Worm (Caenorhabditis elegans) whole organism, L4 larva: Measurements from ENCODE around the gene msi-1.

Experiments used
- T20F7.1 ChIP-seq: fragments of 200-800 bp; sonication (Bioruptor generic); optimal IDR thresholded peaks from 2 replicates; lab custom pipeline; 2018; ENCODE audit warnings: mild to moderate bottlenecking, missing genetic modification characterization, missing compliant biosample characterization
- Y105C5A.15 ChIP-seq: fragments of 200-800 bp; sonication (Bioruptor generic); IDR thresholded peaks from 2 replicates; pipeline ENCODE4 v1.3.6; 2022; ENCODE audit warnings: missing genetic modification characterization, missing compliant biosample characterization
- ZK337.2 ChIP-seq: fragments of 200-800 bp; sonication (Bioruptor generic); IDR thresholded peaks from 2 replicates; pipeline ENCODE4 v1.3.6; 2022; ENCODE audit warnings: missing genetic modification reagents, missing genetic modification characterization, missing compliant biosample characterization
- ZK546.5 ChIP-seq, 2 experiments: sonication (generic microtip); optimal IDR thresholded peaks; 2 replicates each; lab custom pipeline; 2017; ENCODE audit warnings: missing biosample characterization in 2 of 2, missing genetic modification characterization in 2 of 2
- aha-1 ChIP-seq: fragments of 150-350 bp; peaks from one replicate; lab custom pipeline; 2014; ENCODE audit warnings: missing biosample characterization, missing genetic modification characterization
- attf-4 ChIP-seq: sonication (generic microtip); optimal IDR thresholded peaks from 3 replicates; lab custom pipeline; 2017; ENCODE audit warnings: missing biosample characterization, missing genetic modification characterization
- ceh-20 ChIP-seq: fragments of 200-800 bp; sonication (Bioruptor generic); IDR thresholded peaks from 2 replicates; pipeline ENCODE4 v1.3.6; 2022; ENCODE audit warnings: missing genetic modification reagents, missing genetic modification characterization, missing compliant biosample characterization
- ceh-44 ChIP-seq: fragments of 200-800 bp; sonication (Bioruptor generic); IDR thresholded peaks from 2 replicates; pipeline ENCODE4 v1.3.6; 2022; ENCODE audit warnings: missing genetic modification reagents, missing genetic modification characterization, missing compliant biosample characterization
- ceh-82 ChIP-seq: sonication (generic microtip); optimal IDR thresholded peaks from 2 replicates; lab custom pipeline; 2017; ENCODE audit warnings: missing biosample characterization, missing genetic modification characterization
- cey-2 ChIP-seq: sonication (generic microtip); optimal IDR thresholded peaks from 3 replicates; lab custom pipeline; 2017; ENCODE audit warnings: missing genetic modification characterization, mild to moderate bottlenecking, missing compliant biosample characterization, antibody characterized with exemption, borderline replicate concordance; ENCODE audit not compliant: insufficient read depth
- ctbp-1 ChIP-seq: fragments of 200-800 bp; sonication (Bioruptor generic); IDR thresholded peaks from 2 replicates; pipeline ENCODE4 v1.3.6; 2022; ENCODE audit warnings: missing genetic modification reagents, missing genetic modification characterization, missing compliant biosample characterization
- daf-12 ChIP-seq: fragments of 150-350 bp; optimal IDR thresholded peaks from 2 replicates; lab custom pipeline; 2014; ENCODE audit warnings: missing biosample characterization, missing genetic modification reagents, missing genetic modification characterization
- daf-16 ChIP-seq, 3 experiments: sonication (generic microtip); optimal IDR thresholded peaks; 2 replicates each; lab custom pipeline; 2016 to 2017; ENCODE audit warnings: missing genetic modification characterization in 3 of 3, missing genetic modification reagents in 3 of 3, mild to moderate bottlenecking in 2 of 3, missing compliant biosample characterization in 2 of 3, missing biosample characterization in 1 of 3, moderate library complexity in 1 of 3
- dmd-6 ChIP-seq: fragments of 200-800 bp; sonication (Bioruptor generic); IDR thresholded peaks from 2 replicates; pipeline ENCODE4 v1.3.6; 2022; ENCODE audit warnings: missing genetic modification reagents, missing genetic modification characterization, missing compliant biosample characterization
- duxl-1 ChIP-seq: sonication (generic microtip); optimal IDR thresholded peaks from 2 replicates; lab custom pipeline; 2016; ENCODE audit warnings: mild to moderate bottlenecking, missing genetic modification characterization, moderate library complexity, missing compliant biosample characterization; ENCODE audit not compliant: poor library complexity
- dve-1 ChIP-seq: sonication (generic microtip); optimal IDR thresholded peaks from 2 replicates; lab custom pipeline; 2017; ENCODE audit warnings: antibody characterized with exemption, mild to moderate bottlenecking, missing genetic modification characterization, missing compliant biosample characterization; ENCODE audit not compliant: insufficient read depth
- egl-27 ChIP-seq: sonication (generic microtip); optimal IDR thresholded peaks from 3 replicates; lab custom pipeline; 2017; ENCODE audit warnings: missing biosample characterization, missing genetic modification reagents, missing genetic modification characterization
- fkh-10 ChIP-seq: fragments of 150-350 bp; optimal IDR thresholded peaks from 2 replicates; lab custom pipeline; 2014; ENCODE audit warnings: missing biosample characterization, missing genetic modification reagents, missing genetic modification characterization
- fos-1 ChIP-seq: fragments of 150-350 bp; optimal IDR thresholded peaks from 2 replicates; lab custom pipeline; 2014; ENCODE audit warnings: missing biosample characterization, missing genetic modification characterization
- gei-8 ChIP-seq: fragments of 200-800 bp; sonication (Bioruptor generic); optimal IDR thresholded peaks from 2 replicates; lab custom pipeline; 2018; ENCODE audit warnings: mild to moderate bottlenecking, missing genetic modification characterization, missing compliant biosample characterization
- hlh-11 ChIP-seq: fragments of 200-800 bp; sonication (Bioruptor generic); optimal IDR thresholded peaks from 2 replicates; lab custom pipeline; 2018; ENCODE audit warnings: mild to moderate bottlenecking, missing genetic modification characterization, missing compliant biosample characterization
- hlh-30 ChIP-seq: sonication (generic microtip); optimal IDR thresholded peaks from 2 replicates; lab custom pipeline; 2017; ENCODE audit warnings: antibody characterized with exemption, mild to moderate bottlenecking, missing genetic modification characterization, missing compliant biosample characterization; ENCODE audit not compliant: insufficient read depth
- lim-7 ChIP-seq: fragments of 200-800 bp; sonication (Bioruptor generic); IDR thresholded peaks from 2 replicates; pipeline ENCODE4 v1.3.6; 2022; ENCODE audit warnings: missing genetic modification characterization, missing compliant biosample characterization
- lin-38 ChIP-seq: fragments of 200-800 bp; sonication (Bioruptor generic); IDR thresholded peaks from 2 replicates; pipeline ENCODE4 v1.3.6; 2022; ENCODE audit warnings: missing genetic modification reagents, missing genetic modification characterization, missing compliant biosample characterization
- mdl-1 ChIP-seq, 2 experiments: fragments of 150-350 bp in 1 of 2; sonication (generic microtip) in 1 of 2; optimal IDR thresholded peaks; 2 replicates each; lab custom pipeline; 2014 to 2017; ENCODE audit warnings: missing biosample characterization in 2 of 2, missing genetic modification characterization in 2 of 2
- mep-1 ChIP-seq: fragments of 150-350 bp; sonication (generic microtip); optimal IDR thresholded peaks from 3 replicates; lab custom pipeline; 2014; ENCODE audit warnings: missing biosample characterization, missing genetic modification characterization
- mes-2 ChIP-seq: sonication (generic microtip); optimal IDR thresholded peaks from 2 replicates; lab custom pipeline; 2016; ENCODE audit warnings: missing genotype, mild to moderate bottlenecking, missing genetic modification characterization, missing compliant biosample characterization; ENCODE audit not compliant: poor library complexity, severe bottlenecking
- nhr-10 ChIP-seq: fragments of 150-350 bp; optimal IDR thresholded peaks from 2 replicates; lab custom pipeline; 2014; ENCODE audit warnings: missing biosample characterization, missing genetic modification characterization
- nhr-11 ChIP-seq: fragments of 150-350 bp; optimal IDR thresholded peaks from 2 replicates; lab custom pipeline; 2014; ENCODE audit warnings: missing biosample characterization, missing genetic modification characterization
- nhr-237 ChIP-seq: sonication (generic microtip); optimal IDR thresholded peaks from 2 replicates; lab custom pipeline; 2017; ENCODE audit warnings: missing biosample characterization, missing genetic modification characterization
- nhr-41 ChIP-seq: fragments of 200-800 bp; sonication (Bioruptor generic); IDR thresholded peaks from 2 replicates; pipeline ENCODE4 v1.3.6; 2022; ENCODE audit warnings: missing genetic modification reagents, missing genetic modification characterization, missing compliant biosample characterization
- nhr-42 ChIP-seq: fragments of 200-800 bp; sonication (Bioruptor generic); IDR thresholded peaks from 2 replicates; pipeline ENCODE4 v1.3.6; 2022; ENCODE audit warnings: missing genetic modification characterization, missing compliant biosample characterization
- nhr-48 ChIP-seq: sonication (generic microtip); optimal IDR thresholded peaks from 2 replicates; lab custom pipeline; 2016; ENCODE audit warnings: mild to moderate bottlenecking, missing genetic modification characterization, missing compliant biosample characterization
- nhr-77 ChIP-seq: fragments of 150-350 bp; optimal IDR thresholded peaks from 2 replicates; lab custom pipeline; 2014; ENCODE audit warnings: missing biosample characterization, missing genetic modification characterization
- rbr-2 ChIP-seq: sonication (generic microtip); optimal IDR thresholded peaks from 2 replicates; lab custom pipeline; 2016; ENCODE audit warnings: missing genotype, missing genetic modification characterization, missing compliant biosample characterization
- unc-130 ChIP-seq: sonication (generic microtip); optimal IDR thresholded peaks from 2 replicates; lab custom pipeline; 2016; ENCODE audit warnings: missing genetic modification reagents, missing genetic modification characterization, missing compliant biosample characterization
- unc-39 ChIP-seq: sonication (generic microtip); optimal IDR thresholded peaks from 2 replicates; lab custom pipeline; 2017; ENCODE audit warnings: missing biosample characterization, missing genetic modification characterization
- unc-62 ChIP-seq, 3 experiments: fragments of 150-350 bp in 1 of 3; sonication (generic microtip); optimal IDR thresholded peaks in 2 of 3; peaks in 1 of 3; 1 replicate in 1 of 3; 2 replicates in 2 of 3; lab custom pipeline; 2014 to 2017; ENCODE audit warnings: missing biosample characterization in 3 of 3, missing genetic modification characterization in 3 of 3, missing genetic modification reagents in 3 of 3, missing genotype in 1 of 3
- vab-7 ChIP-seq: fragments of 200-800 bp; sonication (Bioruptor generic); IDR thresholded peaks from 2 replicates; pipeline ENCODE4 v1.3.6; 2022; ENCODE audit warnings: missing genetic modification reagents, missing genetic modification characterization, missing compliant biosample characterization
- zfp-2 ChIP-seq: sonication (generic microtip); optimal IDR thresholded peaks from 2 replicates; lab custom pipeline; 2016; ENCODE audit warnings: mild to moderate bottlenecking, missing genetic modification characterization, missing compliant biosample characterization
- ztf-11 ChIP-seq: fragments of 150-350 bp; optimal IDR thresholded peaks from 2 replicates; lab custom pipeline; 2014; ENCODE audit warnings: missing biosample characterization, missing genetic modification characterization
- ztf-7 ChIP-seq: fragments of 150-350 bp; optimal IDR thresholded peaks from 2 replicates; lab custom pipeline; 2014; ENCODE audit warnings: missing biosample characterization, missing genetic modification characterization

Gene msi-1

ce11 chrIII:4009181-4009580 is 33.0 kb upstream of the msi-1 start:
- no peak for TF ChIP-seq nhr-77 (tag; lab: Kevin White, UChicago)
- peak in 1 of 2 experiments; percentile 61 for TF ChIP-seq unc-62 (GFP tag; optimal IDR thresholded peaks at IDR 0.05 in 1 of 2; lab: Kevin White, UChicago)
- TF ChIP-seq unc-62 (tag; optimal IDR thresholded peaks at IDR 0.05; lab: Kevin White, UChicago) = no peak

ce11 chrIII:4007017-4007416 is 30.8 kb upstream of the msi-1 start:
- TF ChIP-seq ztf-7 (tag; lab: Kevin White, UChicago) (no peak), unc-62 (GFP tag; optimal IDR thresholded peaks at IDR 0.05 in 1 of 2; lab: Kevin White, UChicago) (peak in 1 of 2 experiments; percentile 2), unc-62 (tag; optimal IDR thresholded peaks at IDR 0.05; lab: Kevin White, UChicago) (no peak)

ce11 chrIII:4005446-4006192 is 29.4 kb upstream of the msi-1 start, which contains the start of gene pxd-1:
TSS of gene pxd-1 (plus strand) at chrIII:4006142.
- TF ChIP-seq fos-1 (tag; lab: Kevin White, UChicago) = no peak
- TF ChIP-seq mes-2 (tag; lab: Kevin White, UChicago) = no peak
- TF ChIP-seq T20F7.1 (GFP tag; lab: Kevin White, UChicago) = no peak
- peak; percentile 45; the same call in 1 of the 2 replicates for TF ChIP-seq ctbp-1 (GFP tag; lab: Robert Waterston, UW)
- TF ChIP-seq dmd-6 (GFP tag; lab: Robert Waterston, UW) = 0 out of 2 replicates have a peak, but pooled peaks have one; percentile 23
- no peak for TF ChIP-seq nhr-42
- peak; percentile 54 for TF ChIP-seq hlh-30
- TF ChIP-seq hlh-11 = peak; percentile 27
- peak; percentile 52 for TF ChIP-seq nhr-11 (tag; lab: Kevin White, UChicago)
- TF ChIP-seq rbr-2 (tag; lab: Kevin White, UChicago) = peak; percentile 25
- peak in 1 of 2 experiments; percentile 25 for TF ChIP-seq mdl-1 (tag; optimal IDR thresholded peaks at IDR 0.05; lab: Kevin White, UChicago)
- no peak for TF ChIP-seq unc-62 (GFP tag; optimal IDR thresholded peaks at IDR 0.05 in 1 of 2; lab: Kevin White, UChicago)
- no peak for TF ChIP-seq unc-62 (tag; optimal IDR thresholded peaks at IDR 0.05; lab: Kevin White, UChicago)
- peak; percentile 75 for TF ChIP-seq fkh-10 (GFP tag; lab: Kevin White, UChicago)
- no peak for TF ChIP-seq lim-7
- no peak for TF ChIP-seq zfp-2 (tag; lab: Kevin White, UChicago)
- peak; percentile 20 for TF ChIP-seq mep-1 (tag; lab: Kevin White, UChicago)
- TF ChIP-seq, all 104 proteins: peak for 9

- TF ChIP-seq daf-12 (no peak), dve-1 (tag; lab: Kevin White, UChicago) (peak; percentile 95), ZK546.5 (tag; optimal IDR thresholded peaks at IDR 0.05; lab: Kevin White, UChicago) (no peak), mep-1 (tag; lab: Kevin White, UChicago) (peak; percentile 92), unc-39 (tag; lab: Kevin White, UChicago) (no peak), attf-4 (tag; lab: Kevin White, UChicago) (no peak), ceh-20 (GFP tag; lab: Robert Waterston, UW) (0 out of 2 replicates have a peak, but pooled peaks have one; percentile 28), fos-1 (tag; lab: Kevin White, UChicago) (no peak), nhr-10 (tag; lab: Kevin White, UChicago) (no peak), ceh-82 (tag; lab: Kevin White, UChicago) (no peak), nhr-41 (no peak), ZK337.2 (GFP tag; lab: Robert Waterston, UW) (no peak), duxl-1 (peak; percentile 55), egl-27 (tag; lab: Kevin White, UChicago) (no peak), daf-16 (GFP tag; optimal IDR thresholded peaks at IDR 0.05; lab: Kevin White, UChicago) (peak; percentile 6 to 54), daf-16 (tag; optimal IDR thresholded peaks at IDR 0.05; lab: Kevin White, UChicago) (peak; percentile 93), gei-8 (GFP tag; lab: Kevin White, UChicago) (no peak), nhr-237 (tag; lab: Kevin White, UChicago) (no peak), lin-38 (GFP tag; lab: Robert Waterston, UW) (peak; percentile 80), Y105C5A.15 (GFP tag; lab: Robert Waterston, UW) (no peak), nhr-48 (peak; percentile 66), ceh-44 (GFP tag; lab: Robert Waterston, UW) (no peak), cey-2 (tag; lab: Kevin White, UChicago) (no peak), unc-130 (GFP tag; lab: Kevin White, UChicago) (peak; percentile 11), vab-7 (GFP tag; lab: Robert Waterston, UW) (no peak), fkh-10 (GFP tag; lab: Kevin White, UChicago) (peak; percentile 26), aha-1 (no peak), ztf-11 (no peak)
These were observed 27.9 kb upstream of the msi-1 start, which contains the start of gene tif-1A for ce11 chrIII:4004064-4004580. TSS of gene tif-1A (minus strand) at chrIII:4004114.
